Fruit fly (Drosophila melanogaster) whole organism, embryonic: ENCODE measurements around the gene mus101.

Source experiments
- BEAF-32 ChIP-seq: fragments of 200-800 bp; sonication (Bioruptor generic); optimal IDR thresholded peaks from 3 replicates; lab custom pipeline; 2017; ENCODE audit warnings: missing biosample characterization, missing genetic modification characterization, mild to moderate bottlenecking, moderate library complexity, missing genetic modification reagents
- CG12155 ChIP-seq: fragments of 200-800 bp; sonication (Bioruptor generic); optimal IDR thresholded peaks from 3 replicates; lab custom pipeline; 2016; ENCODE audit warnings: missing biosample characterization, missing genetic modification characterization
- CG1233 ChIP-seq: fragments of 200-800 bp; sonication (Bioruptor generic); optimal IDR thresholded peaks from 4 replicates; lab custom pipeline; 2018; ENCODE audit warnings: missing biosample characterization, mild to moderate bottlenecking, missing genetic modification characterization
- CG12391 ChIP-seq: fragments of 200-800 bp; sonication (Bioruptor generic); optimal IDR thresholded peaks from 3 replicates; lab custom pipeline; 2018; ENCODE audit warnings: missing biosample characterization, mild to moderate bottlenecking, missing genetic modification characterization, moderate library complexity
- CG12659 ChIP-seq: fragments of 200-800 bp; sonication (Bioruptor generic); optimal IDR thresholded peaks from 3 replicates; lab custom pipeline; 2017; ENCODE audit warnings: mild to moderate bottlenecking, missing biosample characterization, missing genetic modification reagents, missing genetic modification characterization
- CG14860 ChIP-seq: fragments of 200-800 bp; sonication (Bioruptor generic); IDR thresholded peaks from 3 replicates; pipeline ENCODE4 v1.3.6; 2022; ENCODE audit warnings: missing biosample characterization, missing genetic modification characterization; ENCODE audit not compliant: partially characterized antibody
- CG16813 ChIP-seq: fragments of 200-800 bp; sonication (Bioruptor generic); IDR thresholded peaks from 3 replicates; pipeline ENCODE4 v1.3.6; 2022; ENCODE audit warnings: missing biosample characterization, missing genetic modification characterization; ENCODE audit not compliant: partially characterized antibody
- CG18619 ChIP-seq: fragments of 200-800 bp; sonication (Bioruptor generic); optimal IDR thresholded peaks from 3 replicates; lab custom pipeline; 2017; ENCODE audit warnings: missing biosample characterization, mild to moderate bottlenecking, missing genetic modification characterization
- CG2678 ChIP-seq: fragments of 200-800 bp; sonication (Bioruptor generic); optimal IDR thresholded peaks from 3 replicates; lab custom pipeline; 2019; ENCODE audit warnings: missing biosample characterization, mild to moderate bottlenecking, missing genetic modification characterization, moderate library complexity
- CG34224 ChIP-seq: fragments of 200-800 bp; sonication (Bioruptor generic); IDR thresholded peaks from 3 replicates; pipeline ENCODE4 v1.3.6; 2022; ENCODE audit warnings: missing biosample characterization, missing genetic modification characterization; ENCODE audit not compliant: partially characterized antibody
- CG42726 ChIP-seq: fragments of 200-800 bp; sonication (Bioruptor generic); IDR thresholded peaks from 2 replicates; pipeline ENCODE4 v1.3.6; 2022; ENCODE audit warnings: missing biosample characterization, missing genetic modification characterization; ENCODE audit not compliant: partially characterized antibody
- CG4617 ChIP-seq: fragments of 200-800 bp; sonication (Bioruptor generic); optimal IDR thresholded peaks from 3 replicates; lab custom pipeline; 2016; ENCODE audit warnings: missing biosample characterization, missing genetic modification characterization, borderline replicate concordance
- CG4707 ChIP-seq: fragments of 200-800 bp; sonication (Bioruptor generic); optimal IDR thresholded peaks from 2 replicates; lab custom pipeline; 2018; ENCODE audit warnings: missing biosample characterization, mild to moderate bottlenecking, missing genetic modification characterization, moderate library complexity
- CG6791 ChIP-seq: fragments of 200-800 bp; sonication (Bioruptor generic); IDR thresholded peaks from 3 replicates; pipeline ENCODE4 v1.3.6; 2022; ENCODE audit warnings: missing biosample characterization, missing genetic modification characterization; ENCODE audit not compliant: partially characterized antibody
- CG9932 ChIP-seq: fragments of 200-800 bp; sonication (Bioruptor generic); IDR thresholded peaks from 2 replicates; pipeline ENCODE4 v1.3.6; 2022; ENCODE audit warnings: missing biosample characterization, missing genetic modification characterization
- Dll ChIP-seq: fragments of 200-800 bp; sonication (Bioruptor generic); IDR thresholded peaks from 4 replicates; pipeline ENCODE4 v1.3.6; 2022; ENCODE audit warnings: missing biosample characterization, missing genetic modification characterization; ENCODE audit not compliant: partially characterized antibody
- Dp ChIP-seq: fragments of 200-800 bp; sonication (Bioruptor generic); optimal IDR thresholded peaks from 2 replicates; lab custom pipeline; 2018; ENCODE audit warnings: missing biosample characterization, mild to moderate bottlenecking, missing genetic modification characterization, moderate library complexity
- Elba2 ChIP-seq: fragments of 200-800 bp; sonication (Bioruptor generic); optimal IDR thresholded peaks from 3 replicates; lab custom pipeline; 2016; ENCODE audit warnings: missing biosample characterization, missing genetic modification characterization
- Ets97D ChIP-seq: fragments of 200-800 bp; sonication (Bioruptor generic); optimal IDR thresholded peaks from 3 replicates; lab custom pipeline; 2016; ENCODE audit warnings: missing biosample characterization, missing genetic modification characterization
- GATAe ChIP-seq: fragments of 200-800 bp; sonication (Bioruptor generic); conservative IDR thresholded peaks from 2 replicates; pipeline ENCODE4 v1.3.6; 2022; ENCODE audit warnings: missing biosample characterization, missing genetic modification characterization
- Med ChIP-seq: fragments of 200-800 bp; sonication (Bioruptor generic); peaks from one replicate; lab custom pipeline; 2016; ENCODE audit warnings: missing biosample characterization, missing genetic modification characterization, mild to moderate bottlenecking, inconsistent platforms, moderate library complexity
- Nf-YB ChIP-seq: fragments of 200-800 bp; sonication (Bioruptor generic); optimal IDR thresholded peaks from 3 replicates; lab custom pipeline; 2019; ENCODE audit warnings: missing biosample characterization, mild to moderate bottlenecking, missing genetic modification characterization, moderate library complexity
- PHDP ChIP-seq: fragments of 200-800 bp; sonication (Bioruptor generic); optimal IDR thresholded peaks from 3 replicates; lab custom pipeline; 2018; ENCODE audit warnings: missing biosample characterization, mild to moderate bottlenecking, missing genetic modification characterization, moderate library complexity
- Scr ChIP-seq: fragments of 200-800 bp; sonication (Bioruptor generic); IDR thresholded peaks from 2 replicates; pipeline ENCODE4 v1.3.6; 2022; ENCODE audit warnings: missing biosample characterization, missing genetic modification characterization; ENCODE audit not compliant: partially characterized antibody
- Sry-δ ChIP-seq: fragments of 200-800 bp; sonication (Bioruptor generic); optimal IDR thresholded peaks from 2 replicates; lab custom pipeline; 2016; ENCODE audit warnings: missing biosample characterization, missing genetic modification characterization
- amos ChIP-seq: fragments of 200-800 bp; sonication (Bioruptor generic); IDR thresholded peaks from 2 replicates; pipeline ENCODE4 v1.3.6; 2022; ENCODE audit warnings: missing biosample characterization, missing genetic modification characterization; ENCODE audit not compliant: partially characterized antibody
- bbx ChIP-seq: fragments of 200-800 bp; sonication (Bioruptor generic); IDR thresholded peaks from 2 replicates; pipeline ENCODE4 v1.3.6; 2022; ENCODE audit warnings: missing biosample characterization, missing genetic modification characterization; ENCODE audit not compliant: partially characterized antibody
- ci ChIP-seq: fragments of 200-800 bp; sonication (Bioruptor generic); IDR thresholded peaks from 3 replicates; pipeline ENCODE4 v1.3.6; 2022; ENCODE audit warnings: missing biosample characterization, missing genetic modification characterization
- dmrt99B ChIP-seq: fragments of 200-800 bp; sonication (Bioruptor generic); optimal IDR thresholded peaks from 2 replicates; lab custom pipeline; 2018; ENCODE audit warnings: missing biosample characterization, mild to moderate bottlenecking, missing genetic modification characterization, moderate library complexity
- ftz-f1 ChIP-seq: fragments of 200-800 bp; sonication (Bioruptor generic); optimal IDR thresholded peaks from 2 replicates; lab custom pipeline; 2016; ENCODE audit warnings: missing biosample characterization, missing genetic modification characterization
- hb ChIP-seq: fragments of 200-800 bp; sonication (Bioruptor generic); IDR thresholded peaks from 3 replicates; pipeline ENCODE4 v1.3.6; 2022; ENCODE audit warnings: missing biosample characterization, missing genetic modification characterization; ENCODE audit not compliant: partially characterized antibody
- hbn ChIP-seq: fragments of 200-800 bp; sonication (Bioruptor generic); IDR thresholded peaks from 2 replicates; pipeline ENCODE4 v1.3.6; 2022; ENCODE audit warnings: missing biosample characterization, missing genetic modification characterization; ENCODE audit not compliant: partially characterized antibody
- insv ChIP-seq, 2 experiments: fragments of 200-800 bp; sonication (Bioruptor generic); optimal IDR thresholded peaks; 3 replicates each; lab custom pipeline; 2016 to 2018; ENCODE audit warnings: missing biosample characterization in 2 of 2, missing genetic modification characterization in 2 of 2
- knrl ChIP-seq: fragments of 200-800 bp; sonication (Bioruptor generic); IDR thresholded peaks from 3 replicates; pipeline ENCODE4 v1.3.6; 2022; ENCODE audit warnings: missing biosample characterization, missing genetic modification characterization; ENCODE audit not compliant: partially characterized antibody
- nerfin-1 ChIP-seq: fragments of 200-800 bp; sonication (Bioruptor generic); optimal IDR thresholded peaks from 3 replicates; lab custom pipeline; 2019; ENCODE audit warnings: missing biosample characterization, mild to moderate bottlenecking, missing genetic modification characterization, moderate library complexity
- nerfin-2 ChIP-seq: fragments of 200-800 bp; sonication (Bioruptor generic); IDR thresholded peaks from 2 replicates; pipeline ENCODE4 v1.3.6; 2022; ENCODE audit warnings: missing biosample characterization, missing genetic modification characterization; ENCODE audit not compliant: partially characterized antibody
- onecut ChIP-seq: fragments of 200-800 bp; sonication (Bioruptor generic); IDR thresholded peaks from 2 replicates; pipeline ENCODE4 v1.3.6; 2022; ENCODE audit warnings: missing biosample characterization, missing genetic modification characterization
- pb ChIP-seq: fragments of 200-800 bp; sonication (Bioruptor generic); optimal IDR thresholded peaks from 3 replicates; lab custom pipeline; 2016; ENCODE audit warnings: missing biosample characterization, missing genetic modification characterization
- pzg ChIP-seq: fragments of 200-800 bp; sonication (Bioruptor generic); optimal IDR thresholded peaks from 3 replicates; lab custom pipeline; 2018; ENCODE audit warnings: missing biosample characterization, mild to moderate bottlenecking, missing genetic modification characterization, moderate library complexity
- ranshi ChIP-seq: fragments of 200-800 bp; sonication (Bioruptor generic); IDR thresholded peaks from 2 replicates; pipeline ENCODE4 v1.3.6; 2022; ENCODE audit warnings: missing biosample characterization, missing genetic modification characterization
- row ChIP-seq: fragments of 200-800 bp; sonication (Bioruptor generic); IDR thresholded peaks from 3 replicates; pipeline ENCODE4 v1.3.6; 2022; ENCODE audit warnings: missing biosample characterization, missing genetic modification characterization
- sens ChIP-seq: fragments of 200-800 bp; sonication (Bioruptor generic); peaks from one replicate; lab custom pipeline; 2016; ENCODE audit warnings: missing biosample characterization, missing genetic modification characterization
- sisA ChIP-seq: fragments of 200-800 bp; sonication (Bioruptor generic); IDR thresholded peaks from 2 replicates; pipeline ENCODE4 v1.3.6; 2022; ENCODE audit warnings: missing biosample characterization, missing genetic modification characterization
- stwl ChIP-seq: fragments of 200-800 bp; sonication (Bioruptor generic); optimal IDR thresholded peaks from 3 replicates; lab custom pipeline; 2018; ENCODE audit warnings: missing biosample characterization, mild to moderate bottlenecking, missing genetic modification characterization, moderate library complexity
- tna ChIP-seq: fragments of 200-800 bp; sonication (Bioruptor generic); IDR thresholded peaks from 2 replicates; pipeline ENCODE4 v1.3.6; 2022; ENCODE audit warnings: missing biosample characterization, missing genetic modification characterization; ENCODE audit not compliant: partially characterized antibody
- trh ChIP-seq: fragments of 200-800 bp; sonication (Bioruptor generic); optimal IDR thresholded peaks from 2 replicates; lab custom pipeline; 2016; ENCODE audit warnings: missing biosample characterization, missing genetic modification characterization
- vnd ChIP-seq: fragments of 200-800 bp; sonication (Bioruptor generic); IDR thresholded peaks from 3 replicates; pipeline ENCODE4 v1.3.6; 2022; ENCODE audit warnings: missing biosample characterization, missing genetic modification characterization; ENCODE audit not compliant: partially characterized antibody
- zen2 ChIP-seq: fragments of 200-800 bp; sonication (Bioruptor generic); IDR thresholded peaks from 3 replicates; pipeline ENCODE4 v1.3.6; 2022; ENCODE audit warnings: missing biosample characterization, missing genetic modification characterization; ENCODE audit not compliant: partially characterized antibody

The mus101 gene

DNA sequence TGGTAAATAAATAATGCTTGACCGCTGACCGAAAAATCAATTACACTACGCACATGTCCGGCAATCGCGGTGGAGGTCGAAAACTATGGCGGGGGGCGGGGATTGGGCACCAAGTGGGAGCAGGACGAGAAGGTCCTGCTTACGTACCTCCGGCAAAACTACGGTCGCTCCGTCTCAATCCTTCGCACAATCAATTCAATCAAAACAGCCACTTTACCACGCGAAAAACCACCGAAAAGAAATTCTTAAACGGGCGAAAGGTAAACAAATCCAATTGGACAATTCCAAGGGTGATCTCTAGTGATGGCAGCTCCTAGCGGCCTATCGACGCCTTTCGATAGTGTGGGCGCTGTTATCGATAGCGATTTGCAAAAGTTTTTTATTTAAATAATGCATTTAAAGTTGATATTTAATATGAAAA is 4.1 kb upstream of the mus101 start, which contains the start of gene Nadsyn:
Nadsyn (minus strand) TSS at position 304 of the 421 bp plus-strand sequence.
- peak; percentile 14 for TF ChIP-seq CG4617 (GFP tag; lab: Kevin White, UChicago)
- TF ChIP-seq CG12391 (tag; lab: Kevin White, UChicago): peak; percentile 23
- peak; percentile 81 for TF ChIP-seq Med (GFP tag; lab: Kevin White, UChicago)
- no peak for TF ChIP-seq ranshi (GFP tag; lab: Robert Waterston, UW)
- TF ChIP-seq ftz-f1 (GFP tag; lab: Kevin White, UChicago): peak; percentile 74
- TF ChIP-seq dmrt99B (tag; lab: Kevin White, UChicago): no peak
- peak; percentile 50; the same call in 1 of the 2 replicates for TF ChIP-seq nerfin-2 (GFP tag; lab: Robert Waterston, UW)
- TF ChIP-seq Scr: peak; percentile 86
- TF ChIP-seq Sry-δ (GFP tag; lab: Kevin White, UChicago): peak; percentile 85
- TF ChIP-seq row (GFP tag; lab: Robert Waterston, UW): peak; percentile 65
- peak; percentile 80 for TF ChIP-seq CG6791 (GFP tag; lab: Robert Waterston, UW)
- 0 out of 3 replicates have a peak, but pooled peaks have one; percentile 31 for TF ChIP-seq ci (GFP tag; lab: Robert Waterston, UW)
- TF ChIP-seq CG12659 (GFP tag; lab: Kevin White, UChicago): peak; percentile 49
- TF ChIP-seq vnd (GFP tag; lab: Robert Waterston, UW): peak; percentile 74
- TF ChIP-seq pb (GFP tag; lab: Kevin White, UChicago): no peak
- TF ChIP-seq CG34224: peak; percentile 77
- peak; percentile 74; the same call in 2 of the 3 replicates for TF ChIP-seq hb (GFP tag; lab: Robert Waterston, UW)
- TF ChIP-seq tna (GFP tag; lab: Robert Waterston, UW): peak; percentile 78
- peak; percentile 20 for TF ChIP-seq nerfin-1
- 0 out of 2 replicates have a peak, but pooled peaks have one; percentile 17 for TF ChIP-seq CG9932 (GFP tag; lab: Robert Waterston, UW)
- no peak for TF ChIP-seq CG4707 (GFP tag; lab: Kevin White, UChicago)
- TF ChIP-seq amos (GFP tag; lab: Robert Waterston, UW): peak; percentile 89
- peak; percentile 59 to 93 for TF ChIP-seq insv (GFP tag; optimal IDR thresholded peaks at IDR 0.05; lab: Kevin White, UChicago)
- no peak for TF ChIP-seq CG18619 (GFP tag; lab: Kevin White, UChicago)
- TF ChIP-seq trh (GFP tag; lab: Kevin White, UChicago): no peak
- peak; percentile 45 for TF ChIP-seq stwl (tag; lab: Kevin White, UChicago)
- TF ChIP-seq GATAe (GFP tag; lab: Robert Waterston, UW): no peak
- no peak for TF ChIP-seq CG2678 (tag; lab: Kevin White, UChicago)
- peak; percentile 81 for TF ChIP-seq bbx (GFP tag; lab: Robert Waterston, UW)
- peak; percentile 78 for TF ChIP-seq hbn (GFP tag; lab: Robert Waterston, UW)
- peak; percentile 49 for TF ChIP-seq pzg (GFP tag; lab: Kevin White, UChicago)
- TF ChIP-seq Dll (GFP tag; lab: Robert Waterston, UW): peak; percentile 82
- TF ChIP-seq Ets97D: peak; percentile 25
- TF ChIP-seq CG14860: peak; percentile 69
- TF ChIP-seq CG12155 (GFP tag; lab: Kevin White, UChicago): no peak
- peak; percentile 76 for TF ChIP-seq Elba2 (GFP tag; lab: Kevin White, UChicago)
- peak; percentile 82 for TF ChIP-seq BEAF-32
- peak; percentile 71 for TF ChIP-seq zen2 (GFP tag; lab: Robert Waterston, UW)
- TF ChIP-seq sens (GFP tag; lab: Kevin White, UChicago): peak; percentile 75
- peak; percentile 44 for TF ChIP-seq Nf-YB
- peak; percentile 80 for TF ChIP-seq CG16813 (GFP tag; lab: Robert Waterston, UW)
- TF ChIP-seq CG1233 (GFP tag; lab: Kevin White, UChicago): no peak
- peak; percentile 66; the same call in 1 of the 2 replicates for TF ChIP-seq CG42726 (GFP tag; lab: Robert Waterston, UW)
- TF ChIP-seq knrl (GFP tag; lab: Robert Waterston, UW): peak; percentile 84
- peak; percentile 55 for TF ChIP-seq Dp (GFP tag; lab: Kevin White, UChicago)
- TF ChIP-seq onecut (GFP tag; lab: Robert Waterston, UW): peak; percentile 70
- TF ChIP-seq sisA (GFP tag; lab: Robert Waterston, UW): no peak
- TF ChIP-seq PHDP (tag; lab: Kevin White, UChicago): no peak
